Fruit fly (Drosophila melanogaster) whole organism, embryonic: ENCODE data around the gene gogo.

Source experiments
- CG10462 ChIP-seq: fragments of 200-800 bp; sonication (Bioruptor generic); optimal IDR thresholded peaks from 2 replicates; lab custom pipeline; 2016; ENCODE audit warnings: missing biosample characterization, missing genetic modification characterization
- CG12659 ChIP-seq: fragments of 200-800 bp; sonication (Bioruptor generic); optimal IDR thresholded peaks from 3 replicates; lab custom pipeline; 2017; ENCODE audit warnings: mild to moderate bottlenecking, missing biosample characterization, missing genetic modification reagents, missing genetic modification characterization
- CG13624 ChIP-seq: fragments of 200-800 bp; sonication (Bioruptor generic); optimal IDR thresholded peaks from 2 replicates; lab custom pipeline; 2016; ENCODE audit warnings: missing biosample characterization, missing genetic modification characterization
- CG18476 ChIP-seq: fragments of 200-800 bp; sonication (Bioruptor generic); optimal IDR thresholded peaks from 2 replicates; lab custom pipeline; 2016; ENCODE audit warnings: missing biosample characterization, mild to moderate bottlenecking, missing genetic modification characterization
- CG2889 ChIP-seq: fragments of 200-800 bp; sonication (Bioruptor generic); IDR thresholded peaks from 3 replicates; pipeline ENCODE4 v1.3.6; 2022; ENCODE audit warnings: missing biosample characterization, missing genetic modification characterization
- CG31388 ChIP-seq: fragments of 200-800 bp; sonication (Bioruptor generic); optimal IDR thresholded peaks from 2 replicates; lab custom pipeline; 2016; ENCODE audit warnings: missing biosample characterization, missing genetic modification characterization
- CG31441 ChIP-seq: fragments of 200-800 bp; sonication (Bioruptor generic); IDR thresholded peaks from 2 replicates; pipeline ENCODE4 v1.3.6; 2022; ENCODE audit warnings: missing biosample characterization, missing genetic modification characterization
- CG3281 ChIP-seq: fragments of 200-800 bp; sonication (Bioruptor generic); optimal IDR thresholded peaks from 3 replicates; lab custom pipeline; 2017; ENCODE audit warnings: missing biosample characterization, mild to moderate bottlenecking, missing genetic modification characterization
- CG3838 ChIP-seq: fragments of 200-800 bp; sonication (Bioruptor generic); optimal IDR thresholded peaks from 3 replicates; lab custom pipeline; 2016; ENCODE audit warnings: missing biosample characterization, missing genetic modification characterization
- CG4730 ChIP-seq: fragments of 200-800 bp; sonication (Bioruptor generic); IDR thresholded peaks from 2 replicates; pipeline ENCODE4 v1.3.6; 2022; ENCODE audit warnings: missing biosample characterization, missing genetic modification characterization
- CG6254 ChIP-seq: fragments of 200-800 bp; sonication (Bioruptor generic); optimal IDR thresholded peaks from 3 replicates; lab custom pipeline; 2017; ENCODE audit warnings: mild to moderate bottlenecking, missing biosample characterization, missing genetic modification reagents, missing genetic modification characterization
- CG6813 ChIP-seq: fragments of 200-800 bp; sonication (Bioruptor generic); optimal IDR thresholded peaks from 2 replicates; lab custom pipeline; 2017; ENCODE audit warnings: missing biosample characterization, missing genetic modification characterization, mild to moderate bottlenecking, moderate library complexity, missing genetic modification reagents
- CG8765 ChIP-seq: fragments of 200-800 bp; sonication (Bioruptor generic); IDR thresholded peaks from 2 replicates; pipeline ENCODE4 v1.3.6; 2022; ENCODE audit warnings: missing biosample characterization, missing genetic modification characterization
- CG8944 ChIP-seq: fragments of 200-800 bp; sonication (Bioruptor generic); optimal IDR thresholded peaks from 3 replicates; lab custom pipeline; 2016; ENCODE audit warnings: missing biosample characterization, missing genetic modification characterization
- CG9437 ChIP-seq: fragments of 200-800 bp; sonication (Bioruptor generic); optimal IDR thresholded peaks from 2 replicates; lab custom pipeline; 2018; ENCODE audit warnings: missing biosample characterization, mild to moderate bottlenecking, missing genetic modification characterization
- Chrac-16 ChIP-seq: fragments of 200-800 bp; sonication (Bioruptor generic); optimal IDR thresholded peaks from 3 replicates; lab custom pipeline; 2016; ENCODE audit warnings: missing biosample characterization, missing genetic modification characterization
- CrebB ChIP-seq: fragments of 200-800 bp; sonication (Bioruptor generic); optimal IDR thresholded peaks from 3 replicates; lab custom pipeline; 2018; ENCODE audit warnings: missing biosample characterization, mild to moderate bottlenecking, missing genetic modification characterization
- Dp ChIP-seq: fragments of 200-800 bp; sonication (Bioruptor generic); optimal IDR thresholded peaks from 2 replicates; lab custom pipeline; 2018; ENCODE audit warnings: missing biosample characterization, mild to moderate bottlenecking, missing genetic modification characterization, moderate library complexity
- Fer1 ChIP-seq: fragments of 200-800 bp; sonication (Bioruptor generic); optimal IDR thresholded peaks from 2 replicates; lab custom pipeline; 2017; ENCODE audit warnings: missing biosample characterization, mild to moderate bottlenecking, missing genetic modification characterization
- Fer2 ChIP-seq: fragments of 200-800 bp; sonication (Bioruptor generic); optimal IDR thresholded peaks from 2 replicates; lab custom pipeline; 2018; ENCODE audit warnings: missing biosample characterization, mild to moderate bottlenecking, missing genetic modification characterization, moderate library complexity
- HmgZ ChIP-seq: fragments of 200-800 bp; sonication (Bioruptor generic); optimal IDR thresholded peaks from 2 replicates; lab custom pipeline; 2018; ENCODE audit warnings: missing biosample characterization, mild to moderate bottlenecking, missing genetic modification characterization
- Hr51 ChIP-seq, 2 experiments: fragments of 200-800 bp; sonication (Bioruptor generic); optimal IDR thresholded peaks; 2 replicates in 1 of 2; 3 replicates in 1 of 2; lab custom pipeline; 2016 to 2018; ENCODE audit warnings: missing biosample characterization in 2 of 2, missing genetic modification characterization in 2 of 2, mild to moderate bottlenecking in 1 of 2, moderate library complexity in 1 of 2
- NFAT ChIP-seq: fragments of 200-800 bp; sonication (Bioruptor generic); IDR thresholded peaks from 2 replicates; pipeline ENCODE4 v1.3.6; 2022; ENCODE audit warnings: missing biosample characterization, missing genetic modification characterization
- Ravus ChIP-seq: fragments of 200-800 bp; sonication (Bioruptor generic); IDR thresholded peaks from 2 replicates; pipeline ENCODE4 v1.3.6; 2022; ENCODE audit warnings: missing biosample characterization, missing genetic modification characterization
- Rx ChIP-seq: fragments of 200-800 bp; sonication (Bioruptor generic); IDR thresholded peaks from 2 replicates; pipeline ENCODE4 v1.3.6; 2022; ENCODE audit warnings: missing biosample characterization, missing genetic modification characterization
- Scr ChIP-seq: fragments of 200-800 bp; sonication (Bioruptor generic); IDR thresholded peaks from 2 replicates; pipeline ENCODE4 v1.3.6; 2022; ENCODE audit warnings: missing biosample characterization, missing genetic modification characterization; ENCODE audit not compliant: partially characterized antibody
- Stat92E ChIP-seq, 3 experiments: fragments of >200 bp in 2 of 3; fragments of 200-800 bp in 1 of 3; sonication (Bioruptor generic) in 1 of 3; optimal IDR thresholded peaks; 2 replicates each; lab custom pipeline; 2017 to 2019; ENCODE audit warnings: missing biosample characterization in 3 of 3, missing genetic modification characterization in 3 of 3, mild to moderate bottlenecking in 1 of 3, moderate library complexity in 1 of 3
- Xbp1 ChIP-seq: fragments of 200-800 bp; sonication (Bioruptor generic); optimal IDR thresholded peaks from 3 replicates; lab custom pipeline; 2016; ENCODE audit warnings: missing biosample characterization, mild to moderate bottlenecking, missing genetic modification characterization
- al ChIP-seq: fragments of 200-800 bp; sonication (Bioruptor generic); IDR thresholded peaks from 2 replicates; pipeline ENCODE4 v1.3.6; 2022; ENCODE audit warnings: missing biosample characterization, missing genetic modification characterization
- aop ChIP-seq: fragments of 200-800 bp; sonication (Bioruptor generic); IDR thresholded peaks from 2 replicates; pipeline ENCODE4 v1.3.6; 2022; ENCODE audit warnings: missing biosample characterization, missing genetic modification characterization
- chinmo ChIP-seq: fragments of 200-800 bp; sonication (Bioruptor generic); IDR thresholded peaks from 4 replicates; pipeline ENCODE4 v1.3.6; 2022; ENCODE audit warnings: missing biosample characterization, missing genetic modification characterization; ENCODE audit not compliant: partially characterized antibody
- ci ChIP-seq: fragments of 200-800 bp; sonication (Bioruptor generic); IDR thresholded peaks from 3 replicates; pipeline ENCODE4 v1.3.6; 2022; ENCODE audit warnings: missing biosample characterization, missing genetic modification characterization
- corto ChIP-seq: fragments of 200-800 bp; sonication (Bioruptor generic); optimal IDR thresholded peaks from 2 replicates; lab custom pipeline; 2016; ENCODE audit warnings: missing biosample characterization, mild to moderate bottlenecking, missing genetic modification characterization, moderate library complexity
- croc ChIP-seq: fragments of 200-800 bp; sonication (Bioruptor generic); conservative IDR thresholded peaks from 3 replicates; pipeline ENCODE4 v1.3.6; 2022; ENCODE audit warnings: missing biosample characterization, missing genetic modification characterization
- crol ChIP-seq: fragments of 200-800 bp; sonication (Bioruptor generic); IDR thresholded peaks from 2 replicates; pipeline ENCODE4 v1.3.6; 2022; ENCODE audit warnings: missing biosample characterization, missing genetic modification characterization
- grau ChIP-seq: fragments of 200-800 bp; optimal IDR thresholded peaks from 3 replicates; lab custom pipeline; 2019; ENCODE audit warnings: missing biosample characterization, mild to moderate bottlenecking, missing genetic modification characterization, moderate library complexity
- gt ChIP-seq: fragments of 200-800 bp; sonication (Bioruptor generic); IDR thresholded peaks from 2 replicates; pipeline ENCODE4 v1.3.6; 2022; ENCODE audit warnings: missing biosample characterization, missing genetic modification characterization
- h ChIP-seq: fragments of >200 bp; optimal IDR thresholded peaks from 2 replicates; lab custom pipeline; 2017
- hbn ChIP-seq: fragments of 200-800 bp; sonication (Bioruptor generic); IDR thresholded peaks from 2 replicates; pipeline ENCODE4 v1.3.6; 2022; ENCODE audit warnings: missing biosample characterization, missing genetic modification characterization; ENCODE audit not compliant: partially characterized antibody
- jing ChIP-seq: fragments of 200-800 bp; sonication (Bioruptor generic); optimal IDR thresholded peaks from 2 replicates; lab custom pipeline; 2018; ENCODE audit warnings: missing biosample characterization, mild to moderate bottlenecking, missing genetic modification characterization
- nerfin-2 ChIP-seq: fragments of 200-800 bp; sonication (Bioruptor generic); IDR thresholded peaks from 2 replicates; pipeline ENCODE4 v1.3.6; 2022; ENCODE audit warnings: missing biosample characterization, missing genetic modification characterization; ENCODE audit not compliant: partially characterized antibody
- pfk ChIP-seq: fragments of 200-800 bp; sonication (Bioruptor generic); optimal IDR thresholded peaks from 2 replicates; lab custom pipeline; 2018; ENCODE audit warnings: missing biosample characterization, mild to moderate bottlenecking, missing genetic modification characterization, moderate library complexity
- repo ChIP-seq: fragments of 200-800 bp; sonication (Bioruptor generic); optimal IDR thresholded peaks from 2 replicates; lab custom pipeline; 2016; ENCODE audit warnings: missing biosample characterization, missing genetic modification characterization
- salm ChIP-seq: fragments of 200-800 bp; sonication (Bioruptor generic); optimal IDR thresholded peaks from 2 replicates; lab custom pipeline; 2018; ENCODE audit warnings: missing biosample characterization, mild to moderate bottlenecking, missing genetic modification characterization
- scrt ChIP-seq: fragments of 200-800 bp; sonication (Bioruptor generic); optimal IDR thresholded peaks from 2 replicates; lab custom pipeline; 2018; ENCODE audit warnings: missing biosample characterization, mild to moderate bottlenecking, missing genetic modification characterization, moderate library complexity
- sim ChIP-seq: fragments of 200-800 bp; sonication (Bioruptor generic); IDR thresholded peaks from 2 replicates; pipeline ENCODE4 v1.3.6; 2022; ENCODE audit warnings: missing biosample characterization, missing genetic modification characterization
- sug ChIP-seq: fragments of 200-800 bp; optimal IDR thresholded peaks from 2 replicates; lab custom pipeline; 2019; ENCODE audit warnings: missing biosample characterization, mild to moderate bottlenecking, missing genetic modification characterization, moderate library complexity
- toy ChIP-seq: fragments of 200-800 bp; sonication (Bioruptor generic); IDR thresholded peaks from 2 replicates; pipeline ENCODE4 v1.3.6; 2022; ENCODE audit warnings: missing biosample characterization, missing genetic modification characterization
- tx ChIP-seq: fragments of 200-800 bp; sonication (Bioruptor generic); optimal IDR thresholded peaks from 2 replicates; lab custom pipeline; 2016; ENCODE audit warnings: missing biosample characterization, missing genetic modification characterization
- usp ChIP-seq: fragments of >200 bp; optimal IDR thresholded peaks from 2 replicates; lab custom pipeline; 2017; ENCODE audit warnings: missing biosample characterization, missing genetic modification characterization

gogo gene

dm6 chr3L:20247513-20248173 lies 47.3 kb downstream of the gogo start, which contains the start of gene rdgC (continued):
- TF ChIP-seq Stat92E (GFP tag; optimal IDR thresholded peaks at IDR 0.05; lab: Kevin White, UChicago): no peak
- TF ChIP-seq hbn: no peak
- peak; percentile 60 for TF ChIP-seq gt (GFP tag; lab: Robert Waterston, UW)
- peak; percentile 91 to 97 for TF ChIP-seq Hr51 (GFP tag; optimal IDR thresholded peaks at IDR 0.05; lab: Kevin White, UChicago)
- TF ChIP-seq chinmo (GFP tag; lab: Robert Waterston, UW): no peak
- no peak for TF ChIP-seq nerfin-2 (GFP tag; lab: Robert Waterston, UW)
- TF ChIP-seq aop (GFP tag; lab: Robert Waterston, UW): peak; percentile 78
- peak; percentile 88 for TF ChIP-seq Ravus (GFP tag; lab: Robert Waterston, UW)
- peak; percentile 91 for TF ChIP-seq CG31388 (GFP tag; lab: Kevin White, UChicago)
- peak; percentile 95 for TF ChIP-seq CrebB (tag; lab: Kevin White, UChicago)
- TF ChIP-seq Rx: peak; percentile 95
- TF ChIP-seq CG8765 (GFP tag; lab: Robert Waterston, UW): peak; percentile 62; the same call in 1 of the 2 replicates
- TF ChIP-seq usp (GFP tag; lab: Kevin White, UChicago): no peak
- peak; percentile 94 for TF ChIP-seq scrt
- peak; percentile 85 for TF ChIP-seq CG6254 (GFP tag; lab: Kevin White, UChicago)
- TF ChIP-seq Chrac-16 (GFP tag; lab: Kevin White, UChicago): peak; percentile 90
- TF ChIP-seq grau (tag; lab: Kevin White, UChicago): peak; percentile 94
- peak; percentile 96 for TF ChIP-seq Xbp1 (GFP tag; lab: Kevin White, UChicago)
- TF ChIP-seq al: peak; percentile 93
- TF ChIP-seq CG18476 (GFP tag; lab: Kevin White, UChicago): peak; percentile 95
- peak; percentile 93 for TF ChIP-seq jing (GFP tag; lab: Kevin White, UChicago)
- TF ChIP-seq Scr: no peak
- peak; percentile 96 for TF ChIP-seq Fer1
- peak; percentile 93 for TF ChIP-seq NFAT (GFP tag; lab: Robert Waterston, UW)
- TF ChIP-seq Fer2 (tag; lab: Kevin White, UChicago): peak; percentile 83
- TF ChIP-seq toy (GFP tag; lab: Robert Waterston, UW): peak; percentile 92
- TF ChIP-seq pfk (GFP tag; lab: Kevin White, UChicago): no peak
- peak; percentile 88 for TF ChIP-seq CG10462 (GFP tag; lab: Kevin White, UChicago)
- TF ChIP-seq CG31441: peak; percentile 95
- peak; percentile 76 for TF ChIP-seq sug (tag; lab: Kevin White, UChicago)
- peak; percentile 99 for TF ChIP-seq ci (GFP tag; lab: Robert Waterston, UW)
- TF ChIP-seq CG3838: peak; percentile 75
- TF ChIP-seq Dp (GFP tag; lab: Kevin White, UChicago): no peak
- peak; percentile 87 for TF ChIP-seq croc (GFP tag; lab: Robert Waterston, UW)
- peak; percentile 89 for TF ChIP-seq sim
- TF ChIP-seq h: no peak
- peak; percentile 92 for TF ChIP-seq CG8944 (GFP tag; lab: Kevin White, UChicago)
- peak; percentile 26; the same call in 1 of the 2 replicates for TF ChIP-seq crol (GFP tag; lab: Robert Waterston, UW)
- peak; percentile 95 for TF ChIP-seq salm
- TF ChIP-seq corto (GFP tag; lab: Kevin White, UChicago): peak; percentile 19
- TF ChIP-seq repo (GFP tag; lab: Kevin White, UChicago): peak; percentile 95
- peak; percentile 90 for TF ChIP-seq CG2889 (GFP tag; lab: Robert Waterston, UW)
- TF ChIP-seq CG3281 (GFP tag; lab: Kevin White, UChicago): peak; percentile 94
- TF ChIP-seq CG12659 (GFP tag; lab: Kevin White, UChicago): peak; percentile 96
- peak; percentile 94 for TF ChIP-seq HmgZ (tag; lab: Kevin White, UChicago)
- peak; percentile 91 for TF ChIP-seq tx (GFP tag; lab: Kevin White, UChicago)
- TF ChIP-seq CG13624 (GFP tag; lab: Kevin White, UChicago): peak; percentile 97
- peak; percentile 94 for TF ChIP-seq CG6813 (GFP tag; lab: Kevin White, UChicago)
- TF ChIP-seq CG4730 (GFP tag; lab: Robert Waterston, UW): peak; percentile 96
- peak; percentile 85 for TF ChIP-seq CG9437 (GFP tag; lab: Kevin White, UChicago)
